Fruit fly (Drosophila melanogaster): ENCODE measurements around the gene CG8960.

dm6 chr3L:2196713-2197112 lies at the start of gene CG8960:
- TF ChIP-seq usp (GFP tag; optimal IDR thresholded peaks at IDR 0.05) = no peak
- no peak for TF ChIP-seq CG8478 (optimal IDR thresholded peaks at IDR 0.05)
